Worm (Caenorhabditis elegans): ENCODE data around the gene phf-15.
"Not testable (repeated sequence)": the region's sequence is repeated elsewhere in the genome, so short reads cannot be mapped to it uniquely, and the experiment has no call there.

phf-15 gene

DNA sequence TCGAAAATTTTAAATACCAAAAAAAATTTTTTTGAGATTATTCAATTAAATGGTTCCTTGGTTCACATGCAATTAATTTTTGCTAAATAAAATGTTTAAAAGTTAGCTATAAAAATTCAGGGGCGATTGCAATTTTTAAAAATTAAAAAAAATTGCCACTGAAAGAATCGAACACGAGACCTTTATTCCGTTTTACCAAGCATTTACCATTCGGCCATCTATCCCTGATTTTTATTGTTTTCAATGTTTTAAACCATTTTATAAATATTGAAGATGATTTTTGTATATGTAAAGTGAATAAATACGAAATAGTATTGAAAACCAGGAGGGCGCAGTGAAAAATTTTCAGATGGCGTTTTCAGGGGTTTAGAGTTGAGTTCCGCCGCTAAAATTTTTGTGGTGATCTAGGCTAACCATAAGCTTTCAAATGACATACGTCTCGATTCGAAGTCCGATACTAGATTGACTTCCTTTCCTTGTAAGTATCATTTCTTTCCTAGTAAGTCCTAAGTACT is 39.6 kb downstream of the phf-15 start:
- TF ChIP-seq F26F4.8 (GFP tag; conservative IDR thresholded peaks at IDR 0.05) = 0 out of 2 replicates have a peak, but pooled peaks have one; percentile 22
- peak; percentile 42; the same call in 1 of the 2 replicates for TF ChIP-seq pha-4 (GFP tag; IDR thresholded peaks at IDR 0.05)
- TF ChIP-seq pha-4 (tag; optimal IDR thresholded peaks at IDR 0.05) = not testable (repeated sequence)

- TF ChIP-seq T20F7.1 (GFP tag; optimal IDR thresholded peaks at IDR 0.05) (no peak), daf-19 (GFP tag; conservative IDR thresholded peaks at IDR 0.05) (no peak), D1046.2 (GFP tag; IDR thresholded peaks at IDR 0.05) (no peak), Y5F2A.4 (GFP tag; optimal IDR thresholded peaks at IDR 0.05) (no peak), hmg-1.1 (GFP tag; IDR thresholded peaks at IDR 0.05) (no peak), fkh-10 (GFP tag; optimal IDR thresholded peaks at IDR 0.05) (no peak), nhr-42 (GFP tag; IDR thresholded peaks at IDR 0.05) (no peak), aly-2 (tag; optimal IDR thresholded peaks at IDR 0.05) (no peak), nhr-28 (tag; optimal IDR thresholded peaks at IDR 0.05) (peak; percentile 1), aha-1 (tag) (peak; percentile 92), rbr-2 (tag; optimal IDR thresholded peaks at IDR 0.05) (no peak), hlh-30 (tag; optimal IDR thresholded peaks at IDR 0.05; ENCODE audit: insufficient read depth) (peak; percentile 54), mdl-1 (tag; optimal IDR thresholded peaks at IDR 0.05) (peak in 1 of 2 experiments; percentile 36), spr-1 (tag; optimal IDR thresholded peaks at IDR 0.05) (no peak), saeg-2 (GFP tag; IDR thresholded peaks at IDR 0.05) (no peak), spr-3 (GFP tag; optimal IDR thresholded peaks at IDR 0.05) (no peak), ceh-62 (tag; optimal IDR thresholded peaks at IDR 0.05) (no peak), daf-16 (GFP tag; optimal IDR thresholded peaks at IDR 0.05) (no peak), daf-16 (tag; optimal IDR thresholded peaks at IDR 0.05) (no peak), hlh-11 (tag; optimal IDR thresholded peaks at IDR 0.05) (no peak)
Observed at ce11 chrIII:3367772-3368171, 45.1 kb downstream of the phf-15 start.

DNA sequence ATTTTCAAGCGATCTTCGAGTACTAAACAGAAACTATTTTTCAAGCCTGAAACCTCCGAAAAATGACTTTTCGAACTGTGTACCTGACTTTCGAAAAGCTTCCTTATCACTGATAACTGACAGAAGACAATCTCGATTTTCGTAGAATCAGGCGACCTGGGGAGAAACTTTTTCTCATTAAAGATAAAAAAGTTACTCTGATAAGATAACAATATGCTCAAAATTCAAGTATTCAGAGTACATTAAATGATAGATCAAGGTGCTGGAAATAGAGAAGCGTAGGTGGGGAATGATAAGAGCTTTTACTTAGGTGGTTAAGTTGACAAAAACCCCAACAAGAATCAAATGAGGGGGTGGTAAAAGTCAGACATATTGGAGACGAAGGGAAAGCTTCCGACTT is 47.4 kb downstream of the phf-15 start, which contains the start of gene prk-2:
Gene prk-2, minus strand, starts transcription at position 156 of the 400 bp plus-strand sequence.
- TF ChIP-seq tra-1 (GFP tag; IDR thresholded peaks at IDR 0.05) = peak; percentile 85; the same call in 1 of the 2 replicates
- peak; percentile 9 for TF ChIP-seq nhr-48 (tag; optimal IDR thresholded peaks at IDR 0.05)
- no peak for TF ChIP-seq rbr-2 (tag; optimal IDR thresholded peaks at IDR 0.05)
- no peak for TF ChIP-seq madf-5 (GFP tag; IDR thresholded peaks at IDR 0.05)
- TF ChIP-seq F10B5.3 (tag; optimal IDR thresholded peaks at IDR 0.05) = no peak
- no peak for TF ChIP-seq nhr-41 (GFP tag; IDR thresholded peaks at IDR 0.05)
- no peak for TF ChIP-seq mxl-2 (GFP tag; conservative IDR thresholded peaks at IDR 0.05)
- no peak for TF ChIP-seq Y48G9A.11 (GFP tag; IDR thresholded peaks at IDR 0.05)
- TF ChIP-seq nhr-111 (GFP tag; optimal IDR thresholded peaks at IDR 0.05) = no peak
- TF ChIP-seq dpl-1 (GFP tag; optimal IDR thresholded peaks at IDR 0.05) = no peak
- TF ChIP-seq ztf-7 (tag; optimal IDR thresholded peaks at IDR 0.05) = no peak
- no peak for TF ChIP-seq F37D6.2 (tag; optimal IDR thresholded peaks at IDR 0.05)
- no peak for TF ChIP-seq skn-1 (tag; optimal IDR thresholded peaks at IDR 0.05)
- TF ChIP-seq saeg-2 (GFP tag; IDR thresholded peaks at IDR 0.05) = no peak
- TF ChIP-seq jun-1 (tag; optimal IDR thresholded peaks at IDR 0.05) = no peak
- no peak for TF ChIP-seq daf-16 (GFP tag; optimal IDR thresholded peaks at IDR 0.05)
- TF ChIP-seq daf-16 (tag; optimal IDR thresholded peaks at IDR 0.05) = peak; percentile 64
- TF ChIP-seq nhr-102 (tag; optimal IDR thresholded peaks at IDR 0.05) = peak; percentile 10
- TF ChIP-seq F26F4.8 (GFP tag; conservative IDR thresholded peaks at IDR 0.05) = no peak
- TF ChIP-seq daf-8 (GFP tag; IDR thresholded peaks at IDR 0.05) = no peak
- no peak for TF ChIP-seq T20F7.1 (GFP tag; optimal IDR thresholded peaks at IDR 0.05)
- peak; percentile 29 for TF ChIP-seq nhr-28 (tag; optimal IDR thresholded peaks at IDR 0.05)
- TF ChIP-seq lin-38 (GFP tag; IDR thresholded peaks at IDR 0.05) = no peak
- no peak for TF ChIP-seq aha-1 (tag)
- no peak for TF ChIP-seq vab-7 (GFP tag; IDR thresholded peaks at IDR 0.05)
- TF ChIP-seq ZK337.2 (GFP tag; IDR thresholded peaks at IDR 0.05) = no peak
- TF ChIP-seq lin-1 (GFP tag; IDR thresholded peaks at IDR 0.05) = peak; percentile 65; the same call in 1 of the 2 replicates
- peak; percentile 81 for TF ChIP-seq pqm-1 (tag; optimal IDR thresholded peaks at IDR 0.05)
- peak in 1 of 2 experiments; percentile 1 for TF ChIP-seq lsy-2 (tag; optimal IDR thresholded peaks at IDR 0.05)
- no peak for TF ChIP-seq lin-13 (GFP tag; optimal IDR thresholded peaks at IDR 0.05)
- TF ChIP-seq php-3 (GFP tag; IDR thresholded peaks at IDR 0.05) = peak; percentile 72; the same call in 1 of the 2 replicates
- TF ChIP-seq hlh-11 (tag; optimal IDR thresholded peaks at IDR 0.05) = peak; percentile 82
- TF ChIP-seq tag-97 (GFP tag; IDR thresholded peaks at IDR 0.05) = no peak
- TF ChIP-seq Y75B8A.6 (GFP tag; IDR thresholded peaks at IDR 0.05) = no peak

Measured in whole organism, L4 larva.